Worm (Caenorhabditis elegans): ENCODE results near the gene F11E6.4.

DNA sequence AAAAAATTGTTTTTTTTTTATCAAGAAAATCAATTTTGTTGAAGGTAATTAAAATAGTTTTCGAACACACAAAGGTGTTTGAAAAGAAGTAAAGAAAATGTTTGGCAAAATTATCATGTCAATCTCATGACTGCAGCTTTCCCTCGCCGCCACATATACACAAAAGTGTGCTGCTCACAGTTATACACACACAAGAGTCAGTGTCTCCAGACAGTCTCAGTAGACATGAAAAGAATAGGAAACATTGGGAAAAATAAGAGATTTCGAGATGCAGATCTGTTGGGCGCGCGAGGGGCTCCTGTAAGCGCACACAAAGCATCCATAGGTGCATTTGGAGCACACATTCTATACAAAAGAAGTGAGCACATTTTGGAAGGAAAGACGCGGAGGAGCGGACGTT, 21.8 kb downstream of the F11E6.4 start:
- no peak for TF ChIP-seq dmd-6 (GFP tag; IDR thresholded peaks at IDR 0.05)
- no peak for TF ChIP-seq snpc-4 (tag; optimal IDR thresholded peaks at IDR 0.05)
- TF ChIP-seq aha-1 (tag) = no peak
- no peak for TF ChIP-seq nhr-237 (tag; optimal IDR thresholded peaks at IDR 0.05)
- no peak for TF ChIP-seq zfp-3 (GFP tag; conservative IDR thresholded peaks at IDR 0.05)
- TF ChIP-seq ZK546.5 (tag; optimal IDR thresholded peaks at IDR 0.05) = no peak
- TF ChIP-seq ztf-11 (tag; optimal IDR thresholded peaks at IDR 0.05) = no peak
- no peak for TF ChIP-seq dmd-9 (GFP tag; IDR thresholded peaks at IDR 0.05)
- TF ChIP-seq T20F7.1 (GFP tag; optimal IDR thresholded peaks at IDR 0.05) = no peak
- no peak for TF ChIP-seq aly-2 (tag; optimal IDR thresholded peaks at IDR 0.05)
- no peak for TF ChIP-seq dpl-1 (GFP tag; optimal IDR thresholded peaks at IDR 0.05)

Measured in whole organism, L4 larva.